Fruit fly (Drosophila melanogaster) whole organism, embryonic: ENCODE results near the gene prg.

Experiments used
- Adf1 ChIP-seq: fragments of 200-800 bp; sonication (Bioruptor generic); IDR thresholded peaks from 2 replicates; pipeline ENCODE4 v1.3.6; 2022; ENCODE audit warnings: missing biosample characterization, missing genetic modification characterization
- BEAF-32 ChIP-seq: fragments of 200-800 bp; sonication (Bioruptor generic); optimal IDR thresholded peaks from 3 replicates; lab custom pipeline; 2017; ENCODE audit warnings: missing biosample characterization, missing genetic modification characterization, mild to moderate bottlenecking, moderate library complexity, missing genetic modification reagents
- CG10209 ChIP-seq: fragments of 200-800 bp; sonication (Bioruptor generic); optimal IDR thresholded peaks from 3 replicates; lab custom pipeline; 2017; ENCODE audit warnings: missing biosample characterization, mild to moderate bottlenecking, missing genetic modification characterization, missing genetic modification reagents
- CG10543 ChIP-seq: fragments of 200-800 bp; sonication (Bioruptor generic); optimal IDR thresholded peaks from 3 replicates; lab custom pipeline; 2017; ENCODE audit warnings: missing biosample characterization, mild to moderate bottlenecking, missing genetic modification characterization, moderate library complexity
- CG10979 ChIP-seq: fragments of 200-800 bp; sonication (Bioruptor generic); optimal IDR thresholded peaks from 2 replicates; lab custom pipeline; 2018; ENCODE audit warnings: missing biosample characterization, mild to moderate bottlenecking, missing genetic modification characterization, moderate library complexity
- CG11093 ChIP-seq: fragments of 200-800 bp; sonication (Bioruptor generic); IDR thresholded peaks from 3 replicates; pipeline ENCODE4 v1.3.6; 2022; ENCODE audit warnings: missing biosample characterization, missing genetic modification characterization
- CG12744 ChIP-seq: fragments of 200-800 bp; sonication (Bioruptor generic); optimal IDR thresholded peaks from 2 replicates; lab custom pipeline; 2016; ENCODE audit warnings: missing biosample characterization, missing genetic modification characterization
- CG13296 ChIP-seq: fragments of 200-800 bp; sonication (Bioruptor generic); optimal IDR thresholded peaks from 3 replicates; lab custom pipeline; 2018; ENCODE audit warnings: missing biosample characterization, mild to moderate bottlenecking, missing genetic modification characterization
- CG15479 ChIP-seq: fragments of 200-800 bp; sonication (Bioruptor generic); optimal IDR thresholded peaks from 3 replicates; lab custom pipeline; 2019; ENCODE audit warnings: missing biosample characterization, mild to moderate bottlenecking, missing genetic modification characterization, moderate library complexity
- CG15696 ChIP-seq: fragments of 200-800 bp; sonication (Bioruptor generic); optimal IDR thresholded peaks from 2 replicates; lab custom pipeline; 2019; ENCODE audit warnings: missing biosample characterization, mild to moderate bottlenecking, missing genetic modification characterization, moderate library complexity
- CG16863 ChIP-seq: fragments of 200-800 bp; sonication (Bioruptor generic); optimal IDR thresholded peaks from 3 replicates; lab custom pipeline; 2016; ENCODE audit warnings: missing biosample characterization, missing genetic modification characterization
- CG17568 ChIP-seq: fragments of 200-800 bp; sonication (Bioruptor generic); optimal IDR thresholded peaks from 2 replicates; lab custom pipeline; 2018; ENCODE audit warnings: missing biosample characterization, mild to moderate bottlenecking, missing genetic modification characterization, moderate library complexity
- CG2199 ChIP-seq: fragments of 200-800 bp; sonication (Bioruptor generic); IDR thresholded peaks from 3 replicates; pipeline ENCODE4 v1.3.6; 2022; ENCODE audit warnings: missing biosample characterization, missing genetic modification characterization
- CG2202 ChIP-seq: fragments of 200-800 bp; sonication (Bioruptor generic); optimal IDR thresholded peaks from 2 replicates; lab custom pipeline; 2018; ENCODE audit warnings: missing biosample characterization, mild to moderate bottlenecking, missing genetic modification characterization
- CG2875 ChIP-seq: fragments of 200-800 bp; sonication (Bioruptor generic); optimal IDR thresholded peaks from 2 replicates; lab custom pipeline; 2017; ENCODE audit warnings: missing biosample characterization, mild to moderate bottlenecking, missing genetic modification characterization, missing genetic modification reagents
- CG33213 ChIP-seq: fragments of 200-800 bp; sonication (Bioruptor generic); optimal IDR thresholded peaks from 3 replicates; lab custom pipeline; 2016; ENCODE audit warnings: missing biosample characterization, missing genetic modification characterization
- CG3847 ChIP-seq: fragments of 200-800 bp; sonication (Bioruptor generic); IDR thresholded peaks from 2 replicates; pipeline ENCODE4 v1.3.6; 2022; ENCODE audit warnings: missing biosample characterization, missing genetic modification characterization
- CG3995 ChIP-seq: fragments of 200-800 bp; sonication (Bioruptor generic); optimal IDR thresholded peaks from 3 replicates; lab custom pipeline; 2016; ENCODE audit warnings: missing biosample characterization, missing genetic modification characterization
- CG4730 ChIP-seq: fragments of 200-800 bp; sonication (Bioruptor generic); IDR thresholded peaks from 2 replicates; pipeline ENCODE4 v1.3.6; 2022; ENCODE audit warnings: missing biosample characterization, missing genetic modification characterization
- CG6689 ChIP-seq: fragments of 200-800 bp; sonication (Bioruptor generic); IDR thresholded peaks from 2 replicates; pipeline ENCODE4 v1.3.6; 2022; ENCODE audit warnings: missing biosample characterization, missing genetic modification characterization
- CG9437 ChIP-seq: fragments of 200-800 bp; sonication (Bioruptor generic); optimal IDR thresholded peaks from 2 replicates; lab custom pipeline; 2018; ENCODE audit warnings: missing biosample characterization, mild to moderate bottlenecking, missing genetic modification characterization
- CoRest ChIP-seq: fragments of 200-800 bp; sonication (Bioruptor generic); optimal IDR thresholded peaks from 3 replicates; lab custom pipeline; 2018; ENCODE audit warnings: missing biosample characterization, mild to moderate bottlenecking, missing genetic modification characterization, moderate library complexity
- Dll ChIP-seq: fragments of 200-800 bp; sonication (Bioruptor generic); IDR thresholded peaks from 4 replicates; pipeline ENCODE4 v1.3.6; 2022; ENCODE audit warnings: missing biosample characterization, missing genetic modification characterization; ENCODE audit not compliant: partially characterized antibody
- Fer2 ChIP-seq: fragments of 200-800 bp; sonication (Bioruptor generic); optimal IDR thresholded peaks from 2 replicates; lab custom pipeline; 2018; ENCODE audit warnings: missing biosample characterization, mild to moderate bottlenecking, missing genetic modification characterization, moderate library complexity
- H2.0 ChIP-seq: fragments of 200-800 bp; sonication (Bioruptor generic); IDR thresholded peaks from 2 replicates; pipeline ENCODE4 v1.3.6; 2022; ENCODE audit warnings: missing biosample characterization, missing genetic modification characterization
- HLHmδ ChIP-seq: fragments of 200-800 bp; sonication (Bioruptor generic); optimal IDR thresholded peaks from 2 replicates; lab custom pipeline; 2018; ENCODE audit warnings: missing biosample characterization, mild to moderate bottlenecking, missing genetic modification characterization, moderate library complexity
- Hr39 ChIP-seq: fragments of >200 bp; optimal IDR thresholded peaks from 2 replicates; lab custom pipeline; 2017
- NC2α ChIP-seq: fragments of 200-800 bp; sonication (Bioruptor generic); optimal IDR thresholded peaks from 2 replicates; lab custom pipeline; 2016; ENCODE audit warnings: missing biosample characterization, missing genetic modification characterization
- NFAT ChIP-seq: fragments of 200-800 bp; sonication (Bioruptor generic); IDR thresholded peaks from 2 replicates; pipeline ENCODE4 v1.3.6; 2022; ENCODE audit warnings: missing biosample characterization, missing genetic modification characterization
- Nf-YB ChIP-seq: fragments of 200-800 bp; sonication (Bioruptor generic); optimal IDR thresholded peaks from 3 replicates; lab custom pipeline; 2019; ENCODE audit warnings: missing biosample characterization, mild to moderate bottlenecking, missing genetic modification characterization, moderate library complexity
- Nf-YC ChIP-seq: fragments of 200-800 bp; optimal IDR thresholded peaks from 3 replicates; lab custom pipeline; 2019; ENCODE audit warnings: missing biosample characterization, mild to moderate bottlenecking, missing genetic modification characterization, moderate library complexity
- Xbp1 ChIP-seq: fragments of 200-800 bp; sonication (Bioruptor generic); optimal IDR thresholded peaks from 3 replicates; lab custom pipeline; 2016; ENCODE audit warnings: missing biosample characterization, mild to moderate bottlenecking, missing genetic modification characterization
- ato ChIP-seq: fragments of 200-800 bp; sonication (Bioruptor generic); IDR thresholded peaks from 2 replicates; pipeline ENCODE4 v1.3.6; 2022; ENCODE audit warnings: missing biosample characterization, missing genetic modification characterization; ENCODE audit not compliant: partially characterized antibody
- ci ChIP-seq: fragments of 200-800 bp; sonication (Bioruptor generic); IDR thresholded peaks from 3 replicates; pipeline ENCODE4 v1.3.6; 2022; ENCODE audit warnings: missing biosample characterization, missing genetic modification characterization
- crc ChIP-seq: fragments of 200-800 bp; sonication (Bioruptor generic); optimal IDR thresholded peaks from 2 replicates; lab custom pipeline; 2016; ENCODE audit warnings: missing biosample characterization, missing genetic modification characterization
- crol ChIP-seq: fragments of 200-800 bp; sonication (Bioruptor generic); IDR thresholded peaks from 2 replicates; pipeline ENCODE4 v1.3.6; 2022; ENCODE audit warnings: missing biosample characterization, missing genetic modification characterization
- cwo ChIP-seq: fragments of 200-800 bp; sonication (Bioruptor generic); optimal IDR thresholded peaks from 3 replicates; lab custom pipeline; 2017; ENCODE audit warnings: missing biosample characterization, missing genetic modification characterization, mild to moderate bottlenecking, moderate library complexity, missing genetic modification reagents
- dm ChIP-seq: fragments of 200-800 bp; sonication (Bioruptor generic); optimal IDR thresholded peaks from 3 replicates; lab custom pipeline; 2016; ENCODE audit warnings: missing biosample characterization, missing genetic modification characterization
- eve ChIP-seq, 2 experiments: fragments of >200 bp; optimal IDR thresholded peaks; 2 replicates each; lab custom pipeline; 2017; ENCODE audit warnings: missing biosample characterization in 2 of 2, missing genetic modification characterization in 2 of 2
- ewg ChIP-seq: fragments of 200-800 bp; sonication (Bioruptor generic); optimal IDR thresholded peaks from 3 replicates; lab custom pipeline; 2017; ENCODE audit warnings: mild to moderate bottlenecking, missing biosample characterization, missing genetic modification reagents, missing genetic modification characterization
- exex ChIP-seq: fragments of 200-800 bp; sonication (Bioruptor generic); optimal IDR thresholded peaks from 4 replicates; lab custom pipeline; 2018; ENCODE audit warnings: missing biosample characterization, mild to moderate bottlenecking, missing genetic modification characterization, moderate library complexity
- grau ChIP-seq: fragments of 200-800 bp; optimal IDR thresholded peaks from 3 replicates; lab custom pipeline; 2019; ENCODE audit warnings: missing biosample characterization, mild to moderate bottlenecking, missing genetic modification characterization, moderate library complexity
- mam ChIP-seq: fragments of 200-800 bp; sonication (Bioruptor generic); optimal IDR thresholded peaks from 3 replicates; lab custom pipeline; 2016; ENCODE audit warnings: missing biosample characterization, missing genetic modification characterization
- pb ChIP-seq: fragments of 200-800 bp; sonication (Bioruptor generic); optimal IDR thresholded peaks from 3 replicates; lab custom pipeline; 2016; ENCODE audit warnings: missing biosample characterization, missing genetic modification characterization
- sisA ChIP-seq: fragments of 200-800 bp; sonication (Bioruptor generic); IDR thresholded peaks from 2 replicates; pipeline ENCODE4 v1.3.6; 2022; ENCODE audit warnings: missing biosample characterization, missing genetic modification characterization
- sug ChIP-seq: fragments of 200-800 bp; optimal IDR thresholded peaks from 2 replicates; lab custom pipeline; 2019; ENCODE audit warnings: missing biosample characterization, mild to moderate bottlenecking, missing genetic modification characterization, moderate library complexity
- tna ChIP-seq: fragments of 200-800 bp; sonication (Bioruptor generic); IDR thresholded peaks from 2 replicates; pipeline ENCODE4 v1.3.6; 2022; ENCODE audit warnings: missing biosample characterization, missing genetic modification characterization; ENCODE audit not compliant: partially characterized antibody
- ttk ChIP-seq: fragments of 200-800 bp; sonication (Bioruptor generic); IDR thresholded peaks from 2 replicates; pipeline ENCODE4 v2.1.2; 2022; ENCODE audit warnings: missing biosample characterization, missing genetic modification characterization
- usp ChIP-seq: fragments of >200 bp; optimal IDR thresholded peaks from 2 replicates; lab custom pipeline; 2017; ENCODE audit warnings: missing biosample characterization, missing genetic modification characterization
- vnd ChIP-seq: fragments of 200-800 bp; sonication (Bioruptor generic); IDR thresholded peaks from 3 replicates; pipeline ENCODE4 v1.3.6; 2022; ENCODE audit warnings: missing biosample characterization, missing genetic modification characterization; ENCODE audit not compliant: partially characterized antibody
- z ChIP-seq: fragments of 200-800 bp; sonication (Bioruptor generic); IDR thresholded peaks from 3 replicates; pipeline ENCODE4 v1.3.6; 2022; ENCODE audit warnings: missing biosample characterization, missing genetic modification characterization

Gene prg

DNA sequence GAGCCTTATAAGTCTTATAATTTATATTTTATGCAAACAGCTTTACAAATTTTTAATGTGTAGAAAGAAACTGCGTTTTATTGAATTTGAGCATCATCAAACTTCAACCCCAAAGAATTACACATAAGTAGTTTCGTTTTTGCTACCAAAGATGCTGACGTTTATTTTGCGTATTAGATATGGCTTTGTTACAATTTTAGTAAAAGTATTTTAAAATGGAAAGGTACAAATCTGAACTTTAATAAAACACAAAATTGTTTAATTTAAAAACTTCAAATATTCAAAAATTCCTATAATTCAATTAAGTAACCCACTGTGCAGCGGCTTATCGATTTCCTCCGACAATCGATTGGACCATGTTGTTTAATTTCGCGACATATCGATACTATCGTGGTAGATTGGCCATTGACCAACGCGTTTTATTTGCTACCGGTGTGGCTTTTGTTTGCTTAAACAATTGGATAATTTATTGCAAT lies at the start of gene prg (continued):
- peak; percentile 50 for TF ChIP-seq cwo
- TF ChIP-seq eve (GFP tag; optimal IDR thresholded peaks at IDR 0.05; lab: Kevin White, UChicago) = no peak
- TF ChIP-seq grau (tag; lab: Kevin White, UChicago) = peak; percentile 78
- TF ChIP-seq ato (GFP tag; lab: Robert Waterston, UW) = peak; percentile 97
- peak; percentile 97 for TF ChIP-seq Dll (GFP tag; lab: Robert Waterston, UW)
- peak; percentile 36 for TF ChIP-seq crc (GFP tag; lab: Kevin White, UChicago)
- peak; percentile 79 for TF ChIP-seq mam
- TF ChIP-seq CG10209 (GFP tag; lab: Kevin White, UChicago) = peak; percentile 43
- no peak for TF ChIP-seq Hr39 (lab: Kevin White, UChicago)
- TF ChIP-seq CG6689 (GFP tag; lab: Robert Waterston, UW) = peak; percentile 51; the same call in 1 of the 2 replicates
- TF ChIP-seq crol = no peak
- no peak for TF ChIP-seq HLHmδ
- TF ChIP-seq ewg (GFP tag; lab: Kevin White, UChicago) = peak; percentile 19
- no peak for TF ChIP-seq CG2199
- TF ChIP-seq tna (GFP tag; lab: Robert Waterston, UW) = peak; percentile 96
- peak; percentile 25; the same call in 1 of the 2 replicates for TF ChIP-seq ttk
- peak; percentile 23; the same call in 1 of the 2 replicates for TF ChIP-seq sisA (GFP tag; lab: Robert Waterston, UW)
- no peak for TF ChIP-seq CG15479 (GFP tag; lab: Kevin White, UChicago)
- peak; percentile 74 for TF ChIP-seq CoRest (tag; lab: Kevin White, UChicago)
- peak; percentile 36 for TF ChIP-seq exex
- TF ChIP-seq ci = peak; percentile 64; the same call in 2 of the 3 replicates
- peak; percentile 81 for TF ChIP-seq dm (GFP tag; lab: Kevin White, UChicago)
- no peak for TF ChIP-seq CG11093
- peak; percentile 24 for TF ChIP-seq Fer2 (tag; lab: Kevin White, UChicago)
- TF ChIP-seq CG2875 (GFP tag; lab: Kevin White, UChicago) = no peak
- peak; percentile 42 for TF ChIP-seq NC2α
- peak; percentile 51 for TF ChIP-seq pb (GFP tag; lab: Kevin White, UChicago)
- TF ChIP-seq CG3995 = peak; percentile 48
- peak; percentile 75 for TF ChIP-seq CG13296
- peak; percentile 90 for TF ChIP-seq vnd (GFP tag; lab: Robert Waterston, UW)
- TF ChIP-seq CG3847 (GFP tag; lab: Robert Waterston, UW) = peak; percentile 63
- peak; percentile 38 for TF ChIP-seq Nf-YB
- peak; percentile 70 for TF ChIP-seq Nf-YC (tag; lab: Kevin White, UChicago)
- TF ChIP-seq CG10979 (tag; lab: Kevin White, UChicago) = peak; percentile 67
- TF ChIP-seq NFAT (GFP tag; lab: Robert Waterston, UW) = peak; percentile 52
- TF ChIP-seq BEAF-32 (GFP tag; lab: Kevin White, UChicago) = peak; percentile 88
- no peak for TF ChIP-seq CG2202 (tag; lab: Kevin White, UChicago)
- no peak for TF ChIP-seq H2.0 (GFP tag; lab: Robert Waterston, UW)
- TF ChIP-seq CG12744 = peak; percentile 60
- TF ChIP-seq z (GFP tag; lab: Robert Waterston, UW) = no peak
- peak; percentile 68 for TF ChIP-seq sug (tag; lab: Kevin White, UChicago)
- TF ChIP-seq CG10543 (GFP tag; lab: Kevin White, UChicago) = peak; percentile 72
- peak; percentile 36 for TF ChIP-seq CG9437
- no peak; the same call in 1 of the 2 replicates for TF ChIP-seq Adf1 (GFP tag; lab: Robert Waterston, UW)
- TF ChIP-seq CG15696 (tag; lab: Kevin White, UChicago) = peak; percentile 43
- no peak for TF ChIP-seq CG4730
- TF ChIP-seq CG16863 = peak; percentile 67
- no peak for TF ChIP-seq usp (GFP tag; lab: Kevin White, UChicago)
- TF ChIP-seq Xbp1 = peak; percentile 64
- peak; percentile 39 for TF ChIP-seq CG17568 (GFP tag; lab: Kevin White, UChicago)
- peak; percentile 46 for TF ChIP-seq CG33213
